Worm (Caenorhabditis elegans) whole organism, L2 larva: ENCODE data around the gene C03B1.7.
A peak's percentile ranks its signal among the peaks of the same experiment; 100 is the strongest.

Experiments used
- C34F6.9 ChIP-seq: fragments of 150-350 bp; optimal IDR thresholded peaks from 2 replicates; lab custom pipeline; 2014; ENCODE audit warnings: missing biosample characterization, missing genetic modification characterization
- Y55F3AM.14 ChIP-seq: fragments of 200-800 bp; sonication (Bioruptor generic); optimal IDR thresholded peaks from 2 replicates; lab custom pipeline; 2018; ENCODE audit warnings: mild to moderate bottlenecking, missing genetic modification characterization, missing compliant biosample characterization
- alr-1 ChIP-seq: fragments of 150-350 bp; optimal IDR thresholded peaks from 2 replicates; lab custom pipeline; 2014; ENCODE audit warnings: missing biosample characterization, missing genetic modification characterization
- aly-2 ChIP-seq: fragments of 150-350 bp; optimal IDR thresholded peaks from 2 replicates; lab custom pipeline; 2014; ENCODE audit warnings: missing biosample characterization, missing genetic modification characterization
- ama-1 ChIP-seq: fragments of 150-350 bp; optimal IDR thresholded peaks from 2 replicates; lab custom pipeline; 2018; ENCODE audit warnings: inconsistent platforms
- blmp-1 ChIP-seq: sonication (generic microtip); optimal IDR thresholded peaks from 2 replicates; lab custom pipeline; 2017; ENCODE audit warnings: missing genetic modification characterization, mild to moderate bottlenecking, missing compliant biosample characterization, antibody characterized with exemption, moderate library complexity; ENCODE audit not compliant: insufficient read depth
- ceh-16 ChIP-seq: fragments of 150-350 bp; optimal IDR thresholded peaks from 2 replicates; lab custom pipeline; 2014; ENCODE audit warnings: missing biosample characterization, missing genetic modification characterization
- ceh-82 ChIP-seq: fragments of 150-350 bp; optimal IDR thresholded peaks from 2 replicates; lab custom pipeline; 2014; ENCODE audit warnings: missing biosample characterization, missing genetic modification characterization
- crh-2 ChIP-seq: sonication (generic microtip); optimal IDR thresholded peaks from 2 replicates; lab custom pipeline; 2017; ENCODE audit warnings: missing biosample characterization, missing genetic modification characterization
- egl-27 ChIP-seq: sonication (generic microtip); optimal IDR thresholded peaks from 3 replicates; lab custom pipeline; 2017; ENCODE audit warnings: missing biosample characterization, missing genetic modification reagents, missing genetic modification characterization
- elt-1 ChIP-seq: fragments of 150-350 bp; optimal IDR thresholded peaks from 2 replicates; lab custom pipeline; 2014; ENCODE audit warnings: missing biosample characterization, missing genetic modification characterization
- elt-3 ChIP-seq: sonication (generic microtip); optimal IDR thresholded peaks from 2 replicates; lab custom pipeline; 2017; ENCODE audit warnings: missing biosample characterization, missing genetic modification characterization
- fos-1 ChIP-seq: fragments of 150-350 bp; optimal IDR thresholded peaks from 2 replicates; lab custom pipeline; 2014; ENCODE audit warnings: missing biosample characterization, missing genetic modification characterization
- lin-11 ChIP-seq: fragments of 150-350 bp; sonication (generic microtip); optimal IDR thresholded peaks from 2 replicates; lab custom pipeline; 2014; ENCODE audit warnings: missing biosample characterization, missing genetic modification characterization, inconsistent platforms, mixed read lengths
- lin-13 ChIP-seq: fragments of 150-350 bp; optimal IDR thresholded peaks from 2 replicates; lab custom pipeline; 2014; ENCODE audit warnings: missing biosample characterization, missing genetic modification reagents, missing genetic modification characterization
- lin-39 ChIP-seq: fragments of 150-350 bp; optimal IDR thresholded peaks from 2 replicates; lab custom pipeline; 2014; ENCODE audit warnings: missing biosample characterization, missing genetic modification reagents, missing genetic modification characterization
- lsy-2 ChIP-seq, 2 experiments: fragments of 150-350 bp in 1 of 2; sonication (generic microtip) in 1 of 2; optimal IDR thresholded peaks; 2 replicates each; lab custom pipeline; 2014 to 2017; ENCODE audit warnings: missing biosample characterization in 2 of 2, missing genetic modification characterization in 2 of 2
- mbf-1 ChIP-seq: sonication (generic microtip); optimal IDR thresholded peaks from 2 replicates; lab custom pipeline; 2017; ENCODE audit warnings: missing biosample characterization, missing genetic modification characterization
- mdl-1 ChIP-seq, 2 experiments: fragments of 150-350 bp in 1 of 2; sonication (generic microtip) in 1 of 2; optimal IDR thresholded peaks; 2 replicates each; lab custom pipeline; 2017; ENCODE audit warnings: missing biosample characterization in 2 of 2, missing genetic modification characterization in 2 of 2
- nhr-10 ChIP-seq: sonication (generic microtip); optimal IDR thresholded peaks from 2 replicates; lab custom pipeline; 2017; ENCODE audit warnings: missing biosample characterization, missing genetic modification characterization
- nhr-11 ChIP-seq: fragments of 150-350 bp; optimal IDR thresholded peaks from 2 replicates; lab custom pipeline; 2014; ENCODE audit warnings: missing biosample characterization, missing genetic modification characterization
- nhr-12 ChIP-seq: fragments of 150-350 bp; optimal IDR thresholded peaks from 2 replicates; lab custom pipeline; 2014; ENCODE audit warnings: missing biosample characterization, missing genetic modification characterization
- nhr-129 ChIP-seq: fragments of 150-350 bp; optimal IDR thresholded peaks from 2 replicates; lab custom pipeline; 2014; ENCODE audit warnings: missing biosample characterization, missing genetic modification characterization
- nhr-21 ChIP-seq: fragments of 150-350 bp; optimal IDR thresholded peaks from 2 replicates; lab custom pipeline; 2014; ENCODE audit warnings: missing biosample characterization, missing genetic modification characterization
- nhr-23 ChIP-seq: fragments of 150-350 bp; optimal IDR thresholded peaks from 2 replicates; lab custom pipeline; 2014; ENCODE audit warnings: missing biosample characterization, missing genetic modification reagents, missing genetic modification characterization
- nhr-237 ChIP-seq: fragments of 150-350 bp; optimal IDR thresholded peaks from 2 replicates; lab custom pipeline; 2014; ENCODE audit warnings: missing biosample characterization, missing genetic modification characterization
- nhr-25 ChIP-seq: fragments of 150-350 bp; sonication (generic microtip); optimal IDR thresholded peaks from 3 replicates; lab custom pipeline; 2014; ENCODE audit warnings: missing biosample characterization, missing genetic modification characterization
- nhr-6 ChIP-seq: fragments of 150-350 bp; optimal IDR thresholded peaks from 2 replicates; lab custom pipeline; 2014; ENCODE audit warnings: missing biosample characterization, missing genetic modification characterization
- nhr-77 ChIP-seq: fragments of 150-350 bp; optimal IDR thresholded peaks from 2 replicates; lab custom pipeline; 2014; ENCODE audit warnings: missing biosample characterization, missing genetic modification characterization
- peb-1 ChIP-seq: fragments of 150-350 bp; optimal IDR thresholded peaks from 2 replicates; lab custom pipeline; 2014; ENCODE audit warnings: missing biosample characterization, missing genetic modification characterization
- sem-4 ChIP-seq: fragments of 150-350 bp; optimal IDR thresholded peaks from 2 replicates; lab custom pipeline; 2014; ENCODE audit warnings: missing biosample characterization, missing genetic modification reagents, missing genetic modification characterization
- skn-1 ChIP-seq: sonication (generic microtip); optimal IDR thresholded peaks from 2 replicates; lab custom pipeline; 2017; ENCODE audit warnings: missing biosample characterization, missing genetic modification characterization
- sma-3 ChIP-seq: sonication (generic microtip); optimal IDR thresholded peaks from 2 replicates; lab custom pipeline; 2016; ENCODE audit warnings: missing genetic modification reagents, missing genetic modification characterization, missing compliant biosample characterization
- sma-9 ChIP-seq, 2 experiments: fragments of 150-350 bp in 1 of 2; sonication (generic microtip) in 1 of 2; optimal IDR thresholded peaks; 2 replicates each; lab custom pipeline; 2014 to 2016; ENCODE audit warnings: missing genetic modification characterization in 2 of 2, mild to moderate bottlenecking in 1 of 2, missing biosample characterization in 1 of 2, missing compliant biosample characterization in 1 of 2, missing genetic modification reagents in 1 of 2, moderate library complexity in 1 of 2
- snpc-4 ChIP-seq: fragments of 150-350 bp; optimal IDR thresholded peaks from 2 replicates; lab custom pipeline; 2014; ENCODE audit warnings: missing biosample characterization, missing genetic modification characterization
- unc-39 ChIP-seq: fragments of 150-350 bp; optimal IDR thresholded peaks from 2 replicates; lab custom pipeline; 2014; ENCODE audit warnings: missing biosample characterization, missing genetic modification characterization
- unc-55 ChIP-seq: fragments of 150-350 bp; sonication (generic microtip); optimal IDR thresholded peaks from 3 replicates; lab custom pipeline; 2014; ENCODE audit warnings: missing biosample characterization, missing genetic modification reagents, missing genetic modification characterization
- unc-62 ChIP-seq: fragments of 150-350 bp; optimal IDR thresholded peaks from 2 replicates; lab custom pipeline; 2014; ENCODE audit warnings: missing biosample characterization, missing genetic modification reagents, missing genetic modification characterization
- zag-1 ChIP-seq: fragments of 150-350 bp; optimal IDR thresholded peaks from 2 replicates; lab custom pipeline; 2014; ENCODE audit warnings: missing biosample characterization, missing genetic modification characterization
- ztf-1 ChIP-seq: fragments of 200-800 bp; sonication (Bioruptor generic); conservative IDR thresholded peaks from 2 replicates; pipeline ENCODE4 v1.3.6; 2022; ENCODE audit warnings: missing genetic modification characterization, missing compliant biosample characterization
- ztf-11 ChIP-seq: sonication (generic microtip); optimal IDR thresholded peaks from 2 replicates; lab custom pipeline; 2017; ENCODE audit warnings: missing biosample characterization, missing genetic modification characterization
- ztf-4 ChIP-seq: fragments of 150-350 bp; optimal IDR thresholded peaks from 2 replicates; lab custom pipeline; 2014; ENCODE audit warnings: missing biosample characterization, missing genetic modification characterization

The C03B1.7 gene

DNA sequence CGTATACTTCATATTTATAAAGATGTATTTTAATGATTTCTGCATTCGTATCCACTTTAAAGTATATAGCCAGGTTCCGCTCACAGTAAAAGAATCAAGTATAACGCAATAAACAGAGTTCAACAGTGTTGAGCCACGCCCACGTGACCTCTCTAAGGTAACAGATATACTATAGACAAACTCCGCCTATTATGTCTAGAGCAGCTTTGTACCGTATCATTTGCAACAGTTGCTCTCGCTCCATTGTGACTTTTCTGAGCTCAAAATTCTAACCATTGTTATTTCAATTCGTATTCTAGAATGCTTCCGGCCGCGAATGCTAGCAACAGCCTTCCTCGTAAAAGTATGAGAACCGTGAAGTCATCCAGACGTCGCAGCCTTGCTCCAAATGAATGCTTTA, 31.7 kb downstream of the C03B1.7 start, which contains the start of gene C03B1.17:
C03B1.17 (plus strand) TSS at position 301 of the 400 bp plus-strand sequence.
- no peak for TF ChIP-seq sma-9 (GFP tag; optimal IDR thresholded peaks at IDR 0.05; lab: Kevin White, UChicago)
- TF ChIP-seq sma-9 (tag; optimal IDR thresholded peaks at IDR 0.05; lab: Kevin White, UChicago) = no peak
- no peak for TF ChIP-seq snpc-4 (tag; lab: Kevin White, UChicago)
- TF ChIP-seq lsy-2 (tag; optimal IDR thresholded peaks at IDR 0.05; lab: Kevin White, UChicago) = no peak
- TF ChIP-seq lin-39 (tag; lab: Kevin White, UChicago) = no peak
- TF ChIP-seq, all 48 proteins: peak for 0

ce11 chrX:6374451-6374850, 32.8 kb downstream of the C03B1.7 start, which contains the start of gene C03B1.1:
C03B1.1 (plus strand) TSS chrX:6374751.
- TF ChIP-seq ztf-1 (GFP tag; lab: Robert Waterston, UW) = no peak
- TF ChIP-seq nhr-12 (tag; lab: Kevin White, UChicago) = no peak
- TF ChIP-seq unc-62 (GFP tag; lab: Kevin White, UChicago) = no peak
- no peak for TF ChIP-seq peb-1 (tag; lab: Kevin White, UChicago)
- no peak for TF ChIP-seq unc-55 (GFP tag; lab: Kevin White, UChicago)
- no peak for TF ChIP-seq fos-1 (tag; lab: Kevin White, UChicago)
- no peak for TF ChIP-seq lin-39 (tag; lab: Kevin White, UChicago)
- TF ChIP-seq nhr-77 (tag; lab: Kevin White, UChicago) = no peak
- TF ChIP-seq egl-27 = no peak
- no peak for TF ChIP-seq sma-9 (GFP tag; optimal IDR thresholded peaks at IDR 0.05; lab: Kevin White, UChicago)
- no peak for TF ChIP-seq sma-9 (tag; optimal IDR thresholded peaks at IDR 0.05; lab: Kevin White, UChicago)
- TF ChIP-seq skn-1 (tag; lab: Kevin White, UChicago) = no peak
- TF ChIP-seq unc-39 (tag; lab: Kevin White, UChicago) = no peak
- TF ChIP-seq ceh-82 = no peak

ce11 chrX:6377634-6378288, 36.1 kb downstream of the C03B1.7 start, which contains the start of gene lmp-1:
lmp-1 (minus strand) TSS chrX:6377684.
- TF ChIP-seq elt-3 (tag; lab: Kevin White, UChicago) (no peak), mdl-1 (tag; optimal IDR thresholded peaks at IDR 0.05; lab: Kevin White, UChicago) (no peak), alr-1 (tag; lab: Kevin White, UChicago) (no peak), nhr-237 (no peak), lsy-2 (tag; optimal IDR thresholded peaks at IDR 0.05; lab: Kevin White, UChicago) (no peak), fos-1 (tag; lab: Kevin White, UChicago) (peak; percentile 37), peb-1 (tag; lab: Kevin White, UChicago) (no peak)

DNA sequence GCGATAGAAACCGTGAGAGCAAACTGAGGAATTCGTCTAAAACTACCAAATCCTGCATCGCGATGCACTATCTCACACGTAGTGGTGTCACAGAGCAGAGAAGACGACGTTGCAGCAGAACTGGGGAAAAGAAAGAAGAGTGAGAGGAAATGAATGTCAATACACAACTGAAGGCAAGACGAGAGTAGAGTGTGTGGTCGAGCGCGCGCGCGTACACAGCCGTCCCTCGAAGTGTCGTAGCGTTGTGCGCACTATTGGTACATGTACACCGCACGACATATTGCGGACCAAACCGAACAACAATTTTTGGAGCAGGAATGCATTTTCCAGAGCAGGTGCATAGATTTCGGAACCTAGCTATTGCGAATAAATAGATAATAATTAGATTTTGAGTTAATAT, 36.8 kb downstream of the C03B1.7 start:
- TF ChIP-seq nhr-21 (tag; lab: Kevin White, UChicago) (peak; percentile 36), Y55F3AM.14 (GFP tag; lab: Kevin White, UChicago) (no peak), nhr-129 (tag; lab: Kevin White, UChicago) (peak; percentile 88), zag-1 (tag; lab: Kevin White, UChicago) (peak; percentile 32), sem-4 (tag; lab: Kevin White, UChicago) (no peak), aly-2 (no peak), crh-2 (tag; lab: Kevin White, UChicago) (peak; percentile 54), lsy-2 (tag; optimal IDR thresholded peaks at IDR 0.05; lab: Kevin White, UChicago) (peak in 1 of 2 experiments; percentile 55), ceh-16 (tag; lab: Kevin White, UChicago) (peak; percentile 60), blmp-1 (tag; lab: Kevin White, UChicago) (no peak), nhr-6 (tag; lab: Kevin White, UChicago) (no peak), unc-62 (GFP tag; lab: Kevin White, UChicago) (no peak), sma-3 (peak; percentile 13), egl-27 (peak; percentile 32), nhr-77 (tag; lab: Kevin White, UChicago) (no peak), peb-1 (tag; lab: Kevin White, UChicago) (no peak), unc-39 (tag; lab: Kevin White, UChicago) (no peak), C34F6.9 (peak; percentile 65), mbf-1 (tag; lab: Kevin White, UChicago) (no peak), mdl-1 (tag; optimal IDR thresholded peaks at IDR 0.05; lab: Kevin White, UChicago) (no peak), nhr-25 (tag; lab: Kevin White, UChicago) (no peak), nhr-11 (tag; lab: Kevin White, UChicago) (no peak), nhr-10 (no peak), lin-11 (tag; lab: Kevin White, UChicago) (peak; percentile 78), unc-55 (GFP tag; lab: Kevin White, UChicago) (peak; percentile 64), elt-1 (tag; lab: Kevin White, UChicago) (no peak), ztf-4 (tag; lab: Kevin White, UChicago) (no peak), nhr-12 (tag; lab: Kevin White, UChicago) (no peak), lin-13 (GFP tag; lab: Kevin White, UChicago) (peak; percentile 44), skn-1 (tag; lab: Kevin White, UChicago) (no peak), alr-1 (tag; lab: Kevin White, UChicago) (no peak), nhr-23 (tag; lab: Kevin White, UChicago) (no peak), ama-1 (no peak), ztf-1 (GFP tag; lab: Robert Waterston, UW) (no peak), ztf-11 (no peak), lin-39 (tag; lab: Kevin White, UChicago) (no peak), sma-9 (GFP tag; optimal IDR thresholded peaks at IDR 0.05; lab: Kevin White, UChicago) (peak; percentile 54), sma-9 (tag; optimal IDR thresholded peaks at IDR 0.05; lab: Kevin White, UChicago) (no peak), ceh-82 (no peak), fos-1 (tag; lab: Kevin White, UChicago) (peak; percentile 53)
